Worm (Caenorhabditis elegans) whole organism, L2 larva: Measurements from ENCODE around the gene emc-2.

Source experiments
- alr-1 ChIP-seq: fragments of 150-350 bp; optimal IDR thresholded peaks from 2 replicates; lab custom pipeline; 2014; ENCODE audit warnings: missing biosample characterization, missing genetic modification characterization
- elt-3 ChIP-seq: sonication (generic microtip); optimal IDR thresholded peaks from 2 replicates; lab custom pipeline; 2017; ENCODE audit warnings: missing biosample characterization, missing genetic modification characterization
- lin-39 ChIP-seq: fragments of 150-350 bp; optimal IDR thresholded peaks from 2 replicates; lab custom pipeline; 2014; ENCODE audit warnings: missing biosample characterization, missing genetic modification reagents, missing genetic modification characterization
- mab-5 ChIP-seq: fragments of 150-350 bp; optimal IDR thresholded peaks from 2 replicates; lab custom pipeline; 2014; ENCODE audit warnings: missing biosample characterization, missing genetic modification characterization
- nhr-12 ChIP-seq: fragments of 150-350 bp; optimal IDR thresholded peaks from 2 replicates; lab custom pipeline; 2014; ENCODE audit warnings: missing biosample characterization, missing genetic modification characterization
- nhr-237 ChIP-seq: fragments of 150-350 bp; optimal IDR thresholded peaks from 2 replicates; lab custom pipeline; 2014; ENCODE audit warnings: missing biosample characterization, missing genetic modification characterization
- unc-39 ChIP-seq: fragments of 150-350 bp; optimal IDR thresholded peaks from 2 replicates; lab custom pipeline; 2014; ENCODE audit warnings: missing biosample characterization, missing genetic modification characterization
- unc-55 ChIP-seq: fragments of 150-350 bp; sonication (generic microtip); optimal IDR thresholded peaks from 3 replicates; lab custom pipeline; 2014; ENCODE audit warnings: missing biosample characterization, missing genetic modification reagents, missing genetic modification characterization
- zag-1 ChIP-seq: fragments of 150-350 bp; optimal IDR thresholded peaks from 2 replicates; lab custom pipeline; 2014; ENCODE audit warnings: missing biosample characterization, missing genetic modification characterization
- ztf-1 ChIP-seq: fragments of 200-800 bp; sonication (Bioruptor generic); conservative IDR thresholded peaks from 2 replicates; pipeline ENCODE4 v1.3.6; 2022; ENCODE audit warnings: missing genetic modification characterization, missing compliant biosample characterization

emc-2 gene

DNA sequence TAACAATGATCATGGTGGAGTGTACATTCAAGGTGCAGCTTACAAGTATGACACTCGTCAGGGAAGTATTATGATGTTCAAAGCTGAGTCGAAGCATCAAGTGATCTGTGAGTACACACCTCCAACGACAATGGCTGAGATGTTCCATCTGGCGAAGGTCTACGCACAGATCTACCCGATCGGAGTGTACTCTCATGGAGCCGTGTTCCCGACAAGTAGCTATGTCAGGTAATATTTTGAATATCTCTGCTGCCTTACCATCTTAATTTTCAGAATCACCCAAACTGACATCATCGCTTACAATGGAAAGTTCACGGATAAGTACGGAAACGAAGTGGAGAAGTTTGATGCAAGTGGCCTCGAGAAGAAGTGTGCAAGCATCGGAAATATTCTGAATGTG lies 49.2 kb downstream of the emc-2 start:
- TF ChIP-seq nhr-237 (tag; lab: Kevin White, UChicago) = no peak
- no peak for TF ChIP-seq lin-39
- no peak for TF ChIP-seq unc-55
- TF ChIP-seq, all 48 proteins: peak for 0

DNA sequence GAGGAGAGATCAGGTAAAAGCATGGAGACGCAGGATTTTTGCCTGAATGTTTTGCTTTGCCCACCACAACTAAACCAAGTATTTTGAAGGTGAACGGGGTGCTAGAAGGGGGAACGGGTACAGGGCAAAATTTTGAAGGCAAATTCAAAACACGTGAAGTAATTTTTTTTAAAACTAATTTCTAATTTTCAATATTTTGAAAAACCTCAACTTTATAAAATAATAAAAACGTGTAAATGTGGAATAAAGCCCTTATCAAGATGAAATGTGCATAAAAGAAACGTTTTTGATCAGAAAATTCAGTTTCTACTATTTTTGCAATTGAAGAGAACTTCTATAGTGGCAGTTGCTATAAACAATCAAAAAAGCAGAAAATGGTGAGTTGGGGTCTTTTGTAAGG lies 50.3 kb downstream of the emc-2 start, which contains the start of gene clec-119:
TSS of gene clec-119 (plus strand) at position 301 of the 400 bp plus-strand sequence.
- TF ChIP-seq unc-39 (tag; lab: Kevin White, UChicago) (no peak), zag-1 (tag; lab: Kevin White, UChicago) (no peak), elt-3 (no peak), lin-39 (no peak), mab-5 (tag; lab: Kevin White, UChicago) (no peak), alr-1 (tag; lab: Kevin White, UChicago) (no peak), nhr-12 (tag; lab: Kevin White, UChicago) (no peak), ztf-1 (GFP tag; lab: Robert Waterston, UW) (no peak)
